Fruit fly (Drosophila melanogaster): Measurements from ENCODE around the gene CG31373.

Gene CG31373

dm6 chr3R:10709264-10709663 lies at the start of gene CG31373:
CG31373 (minus strand) TSS chr3R:10709364.
- TF ChIP-seq psq (optimal IDR thresholded peaks at IDR 0.05): no peak
- no peak for TF ChIP-seq insv (optimal IDR thresholded peaks at IDR 0.05)
- TF ChIP-seq Sin3A (optimal IDR thresholded peaks at IDR 0.05): no peak
- TF ChIP-seq h (optimal IDR thresholded peaks at IDR 0.05): no peak
- TF ChIP-seq Myc (optimal IDR thresholded peaks at IDR 0.05): no peak
- TF ChIP-seq ttk (optimal IDR thresholded peaks at IDR 0.05): no peak

DNA sequence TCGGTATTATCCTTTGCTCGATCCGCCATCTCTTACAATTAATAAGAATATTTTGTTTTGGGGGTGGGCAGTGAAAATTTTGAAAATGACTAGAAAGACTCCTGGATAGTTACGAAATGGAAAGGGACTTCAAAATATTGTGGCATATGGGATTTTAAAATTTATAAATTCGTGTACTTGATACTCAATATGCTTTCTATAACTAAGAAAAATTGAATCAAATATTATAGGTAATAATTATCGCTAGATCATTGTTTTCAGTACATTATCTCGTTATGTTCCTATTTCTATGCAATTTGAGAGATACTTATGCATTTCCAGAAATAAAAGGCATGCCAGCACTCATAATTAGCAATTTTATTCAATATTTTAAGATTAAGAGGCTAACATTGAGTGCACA lies 46.4 kb upstream of the CG31373 start, which contains the start of gene CG14691:
CG14691 (minus strand) TSS at position 101 of the 400 bp plus-strand sequence.
- TF ChIP-seq Sin3A (optimal IDR thresholded peaks at IDR 0.05) (no peak), Myc (optimal IDR thresholded peaks at IDR 0.05) (no peak), ttk (optimal IDR thresholded peaks at IDR 0.05) (no peak), insv (optimal IDR thresholded peaks at IDR 0.05) (no peak), h (optimal IDR thresholded peaks at IDR 0.05) (no peak), psq (optimal IDR thresholded peaks at IDR 0.05) (no peak)

dm6 chr3R:10751061-10751460 lies 41.9 kb upstream of the CG31373 start, which contains the start of gene TkR86C:
TkR86C (minus strand) TSS chr3R:10751228.
- TF ChIP-seq h (optimal IDR thresholded peaks at IDR 0.05): no peak
- no peak for TF ChIP-seq insv (optimal IDR thresholded peaks at IDR 0.05)
- TF ChIP-seq Myc (optimal IDR thresholded peaks at IDR 0.05): no peak
- no peak for TF ChIP-seq ttk (optimal IDR thresholded peaks at IDR 0.05)
- TF ChIP-seq Sin3A (optimal IDR thresholded peaks at IDR 0.05): no peak
- no peak for TF ChIP-seq psq (optimal IDR thresholded peaks at IDR 0.05)

DNA sequence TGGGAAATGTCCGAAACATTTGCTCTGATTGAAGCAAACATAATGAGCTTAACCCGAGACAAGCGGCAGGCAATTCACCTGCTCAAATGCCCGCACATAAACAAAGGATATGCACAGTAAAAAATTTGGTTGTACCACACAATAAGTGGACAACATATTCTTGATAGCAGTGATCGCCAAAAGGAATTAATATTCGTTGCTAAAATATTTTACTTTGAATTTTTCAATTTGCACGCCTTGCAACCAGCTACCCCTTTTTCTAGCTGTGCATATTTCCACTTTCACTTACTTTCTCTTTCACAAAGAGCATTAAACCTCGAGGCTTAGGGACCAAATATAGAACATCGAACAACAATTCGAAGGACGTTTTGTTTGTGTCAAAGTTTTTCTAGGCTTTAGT lies 38.5 kb upstream of the CG31373 start:
- TF ChIP-seq h (optimal IDR thresholded peaks at IDR 0.05) (no peak), ttk (optimal IDR thresholded peaks at IDR 0.05) (no peak), Myc (optimal IDR thresholded peaks at IDR 0.05) (no peak), Sin3A (optimal IDR thresholded peaks at IDR 0.05) (no peak), insv (optimal IDR thresholded peaks at IDR 0.05) (no peak), psq (optimal IDR thresholded peaks at IDR 0.05) (no peak)

- TF ChIP-seq h (optimal IDR thresholded peaks at IDR 0.05) (no peak), ttk (optimal IDR thresholded peaks at IDR 0.05) (no peak), Sin3A (optimal IDR thresholded peaks at IDR 0.05) (no peak), insv (optimal IDR thresholded peaks at IDR 0.05) (no peak), Myc (optimal IDR thresholded peaks at IDR 0.05) (no peak), psq (optimal IDR thresholded peaks at IDR 0.05) (no peak)
Observed at dm6 chr3R:10735857-10736256, 26.7 kb upstream of the CG31373 start, which contains the start of gene tomboy20. tomboy20 (minus strand) TSS chr3R:10735957.

DNA sequence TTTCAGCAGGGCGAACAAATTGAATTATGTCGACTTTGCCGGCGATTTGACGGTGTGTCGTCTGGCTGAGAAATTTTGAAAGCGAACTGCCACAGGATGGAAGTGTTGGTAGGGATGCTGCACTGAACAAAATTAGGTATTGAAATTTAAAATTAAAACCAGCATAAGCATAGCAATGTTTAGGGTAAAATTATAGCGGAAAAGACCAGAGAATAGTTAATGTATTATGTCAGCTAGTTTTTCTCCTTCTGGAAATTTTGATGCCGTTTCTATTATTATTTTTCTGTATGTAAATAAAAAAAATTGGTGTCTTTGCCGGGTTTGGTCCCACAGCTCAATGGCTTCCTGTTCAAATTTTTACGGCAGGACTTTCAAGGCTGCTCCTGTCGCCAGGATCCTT lies 17.6 kb upstream of the CG31373 start:
- TF ChIP-seq psq (optimal IDR thresholded peaks at IDR 0.05) (no peak), insv (optimal IDR thresholded peaks at IDR 0.05) (no peak), h (optimal IDR thresholded peaks at IDR 0.05) (no peak), ttk (optimal IDR thresholded peaks at IDR 0.05) (no peak), Sin3A (optimal IDR thresholded peaks at IDR 0.05) (no peak), Myc (optimal IDR thresholded peaks at IDR 0.05) (no peak)

- TF ChIP-seq Myc (optimal IDR thresholded peaks at IDR 0.05): no peak
Observed at dm6 chr3R:10714498-10714897, 5.3 kb upstream of the CG31373 start, which contains the start of gene CG4073. CG4073 (plus strand) TSS chr3R:10714798.

dm6 chr3R:10711148-10711547 lies 2.0 kb upstream of the CG31373 start, which contains the start of gene CG14689:
CG14689 (minus strand) TSS chr3R:10711248.
- TF ChIP-seq Myc (optimal IDR thresholded peaks at IDR 0.05) (no peak), insv (optimal IDR thresholded peaks at IDR 0.05) (no peak), h (optimal IDR thresholded peaks at IDR 0.05) (no peak), ttk (optimal IDR thresholded peaks at IDR 0.05) (no peak), psq (optimal IDR thresholded peaks at IDR 0.05) (no peak), Sin3A (optimal IDR thresholded peaks at IDR 0.05) (no peak)

- TF ChIP-seq Myc (optimal IDR thresholded peaks at IDR 0.05) (no peak), ttk (optimal IDR thresholded peaks at IDR 0.05) (no peak), Sin3A (optimal IDR thresholded peaks at IDR 0.05) (no peak), h (optimal IDR thresholded peaks at IDR 0.05) (no peak), psq (optimal IDR thresholded peaks at IDR 0.05) (no peak), insv (optimal IDR thresholded peaks at IDR 0.05) (no peak)
Observed at dm6 chr3R:10708169-10708568, 995 bp downstream of the CG31373 start, which contains the start of gene CG31278. CG31278 (minus strand) TSS chr3R:10708340.

dm6 chr3R:10706763-10707162 lies 2.4 kb downstream of the CG31373 start, which contains the start of the genes CG31467 and CG14684:
CG31467 (minus strand) TSS chr3R:10706863.
CG14684 (plus strand) TSS chr3R:10706974.
- no peak for TF ChIP-seq ttk (optimal IDR thresholded peaks at IDR 0.05)
- no peak for TF ChIP-seq insv (optimal IDR thresholded peaks at IDR 0.05)
- no peak for TF ChIP-seq Myc (optimal IDR thresholded peaks at IDR 0.05)
- TF ChIP-seq Sin3A (optimal IDR thresholded peaks at IDR 0.05): no peak
- no peak for TF ChIP-seq h (optimal IDR thresholded peaks at IDR 0.05)
- TF ChIP-seq psq (optimal IDR thresholded peaks at IDR 0.05): no peak

DNA sequence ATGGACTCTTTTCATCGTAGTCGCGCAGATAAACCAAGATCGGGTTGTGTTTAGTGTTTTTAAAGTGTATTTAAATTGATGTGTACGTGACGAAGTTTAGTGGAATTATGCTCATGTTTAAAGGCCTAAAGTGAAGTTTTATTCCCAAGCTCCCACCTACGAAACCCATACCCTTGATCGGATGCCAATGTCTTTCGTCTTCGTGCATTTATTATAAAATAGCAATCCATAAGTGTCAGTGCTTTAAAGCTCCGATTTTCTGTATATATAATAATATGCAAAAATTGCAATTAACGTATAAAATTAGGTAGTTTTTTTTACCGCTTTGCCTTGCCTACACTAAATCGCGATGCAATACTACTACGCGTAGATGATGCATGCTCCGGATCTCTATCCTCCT lies 4.2 kb downstream of the CG31373 start, which contains the start of gene CG31391:
CG31391 (minus strand) TSS at position 101 of the 400 bp plus-strand sequence.
- TF ChIP-seq Myc (optimal IDR thresholded peaks at IDR 0.05): no peak
- no peak for TF ChIP-seq ttk (optimal IDR thresholded peaks at IDR 0.05)
- TF ChIP-seq h (optimal IDR thresholded peaks at IDR 0.05): no peak
- TF ChIP-seq insv (optimal IDR thresholded peaks at IDR 0.05): no peak
- TF ChIP-seq Sin3A (optimal IDR thresholded peaks at IDR 0.05): no peak
- TF ChIP-seq psq (optimal IDR thresholded peaks at IDR 0.05): no peak

DNA sequence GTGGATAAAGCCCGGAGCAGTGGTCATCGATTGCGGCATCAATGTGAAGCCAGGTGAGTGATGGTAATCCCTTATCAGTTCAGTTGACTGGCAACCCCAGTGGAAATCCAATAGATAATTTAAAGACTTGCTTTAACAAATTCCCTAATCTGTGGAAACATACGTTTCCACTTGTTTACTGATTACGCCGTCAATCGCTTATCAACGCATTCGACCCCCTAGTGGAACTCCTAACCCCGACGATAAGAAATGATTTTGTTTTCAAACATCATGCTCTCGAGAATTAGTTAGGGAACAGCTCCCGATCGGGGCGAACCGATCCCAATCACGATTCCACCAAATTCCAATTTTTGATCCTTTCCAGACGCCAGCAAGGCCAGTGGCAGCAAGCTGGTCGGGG lies 8.5 kb downstream of the CG31373 start:
- TF ChIP-seq psq (optimal IDR thresholded peaks at IDR 0.05): no peak
- no peak for TF ChIP-seq ttk (optimal IDR thresholded peaks at IDR 0.05)
- TF ChIP-seq h (optimal IDR thresholded peaks at IDR 0.05): no peak
- no peak for TF ChIP-seq Myc (optimal IDR thresholded peaks at IDR 0.05)
- no peak for TF ChIP-seq Sin3A (optimal IDR thresholded peaks at IDR 0.05)
- TF ChIP-seq insv (optimal IDR thresholded peaks at IDR 0.05): no peak

All from Kc167 (cell line).